Fruit fly (Drosophila melanogaster) S2 (cell line): Measurements from ENCODE around the gene roq.

Source experiments
- CG8478 ChIP-seq: fragments of >200 bp; optimal IDR thresholded peaks from 2 replicates; lab custom pipeline; 2018
- CTCF ChIP-seq, 2 experiments: fragments of >200 bp; optimal IDR thresholded peaks; 2 replicates each; lab custom pipeline; 2018

Gene roq

DNA sequence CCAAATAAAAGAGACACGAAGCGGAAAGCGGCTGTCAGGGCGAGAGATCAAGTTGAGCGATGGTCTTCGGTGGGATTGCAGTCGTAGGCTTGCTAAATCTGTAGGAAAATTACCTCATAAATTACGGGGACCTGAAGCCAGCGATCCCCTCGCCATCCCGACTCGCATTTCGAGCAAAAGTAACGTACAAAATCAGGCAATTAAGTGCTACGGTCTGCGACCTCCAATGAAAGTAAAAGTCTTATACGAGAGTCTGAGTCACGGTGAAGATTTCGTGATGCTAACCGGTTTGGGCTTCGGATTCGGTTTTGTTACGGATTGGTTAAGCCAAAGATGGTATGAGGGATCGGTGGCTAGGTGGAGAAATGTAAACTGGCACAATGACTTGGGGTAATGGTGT is 38.5 kb downstream of the roq start:
- no peak for TF ChIP-seq CTCF (optimal IDR thresholded peaks at IDR 0.05; lab: Kevin White, UChicago)
- TF ChIP-seq CG8478 (lab: Kevin White, UChicago): no peak

DNA sequence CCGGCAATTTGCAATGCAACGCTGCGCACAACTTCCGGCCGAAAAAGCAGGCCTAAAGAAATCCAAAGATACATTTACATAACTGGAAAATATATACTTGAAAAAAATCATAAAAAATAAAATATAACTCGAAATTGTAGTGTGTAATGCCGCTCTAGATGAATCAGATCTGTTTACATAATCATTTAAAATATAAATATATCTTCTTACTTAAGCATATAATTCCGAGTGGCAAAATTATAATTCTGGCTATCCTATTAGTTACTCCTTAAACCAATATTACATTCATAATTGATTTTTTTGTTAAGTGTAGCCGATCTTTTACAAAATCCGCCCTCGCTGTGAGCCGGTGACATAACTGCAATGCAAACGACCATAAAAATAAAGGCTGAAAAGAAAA is 38.9 kb downstream of the roq start:
- no peak for TF ChIP-seq CG8478 (lab: Kevin White, UChicago)
- TF ChIP-seq CTCF (optimal IDR thresholded peaks at IDR 0.05; lab: Kevin White, UChicago): no peak

DNA sequence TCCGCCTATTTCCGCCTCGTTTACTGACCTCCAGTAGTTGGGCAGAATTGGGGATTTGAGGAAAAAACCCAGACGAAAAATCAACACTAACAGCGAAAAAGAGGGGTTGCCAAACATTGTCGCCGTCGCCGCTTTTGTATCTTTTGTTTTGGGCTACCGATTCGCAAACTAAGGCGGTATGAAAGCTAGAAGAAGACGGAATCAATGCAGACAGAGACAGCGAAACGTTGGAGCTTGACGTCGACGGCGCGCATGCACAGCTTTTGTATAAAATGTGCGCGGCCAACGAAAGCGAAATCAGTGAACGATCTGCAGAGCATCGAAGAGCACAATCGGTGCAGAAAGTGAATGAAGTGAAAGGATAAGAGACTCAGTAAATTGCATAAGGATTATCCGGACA is 39.7 kb downstream of the roq start, which contains the start of gene CG4998:
CG4998 (plus strand) TSS at position 301 of the 400 bp plus-strand sequence.
- TF ChIP-seq CTCF (optimal IDR thresholded peaks at IDR 0.05; lab: Kevin White, UChicago) (no peak), CG8478 (lab: Kevin White, UChicago) (no peak)

DNA sequence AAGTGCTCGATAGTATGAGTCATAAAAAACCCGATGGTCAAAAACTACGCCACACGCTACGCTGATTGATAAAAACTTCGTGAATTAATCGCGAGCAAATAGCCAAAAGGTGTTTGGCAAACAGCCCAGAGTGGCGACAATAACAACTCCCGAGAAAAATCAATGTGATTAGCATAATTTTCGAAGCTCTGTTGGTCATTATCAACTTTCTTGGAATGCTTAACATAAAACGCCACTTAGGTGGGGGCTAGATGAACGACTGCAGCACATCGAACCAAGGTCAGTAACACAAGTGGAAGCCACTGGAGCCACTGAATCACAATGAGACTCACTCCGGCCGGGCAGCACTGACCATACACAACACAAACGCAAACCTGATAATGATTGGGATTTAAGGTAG is 40.6 kb downstream of the roq start:
- TF ChIP-seq CG8478 (lab: Kevin White, UChicago): no peak
- TF ChIP-seq CTCF (optimal IDR thresholded peaks at IDR 0.05; lab: Kevin White, UChicago): no peak

DNA sequence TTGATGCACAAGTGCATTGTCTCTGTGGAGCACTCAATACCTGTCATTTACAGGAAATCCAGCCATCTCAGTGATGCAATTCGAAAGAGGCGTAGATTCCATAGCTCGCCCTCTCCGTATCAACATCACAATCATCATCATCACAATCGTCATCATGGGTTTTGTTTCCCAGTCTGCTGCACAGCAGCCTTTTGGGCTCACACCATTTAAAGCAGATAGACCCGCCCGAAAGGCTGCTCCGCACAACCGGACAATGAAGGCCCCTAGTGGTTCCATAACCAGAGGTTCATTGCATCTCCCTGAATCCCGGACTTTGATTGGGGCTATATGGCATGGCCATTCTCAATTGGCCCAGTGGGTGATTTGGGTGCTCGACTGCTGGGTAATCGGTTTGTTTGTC is 43.5 kb downstream of the roq start:
- TF ChIP-seq CG8478 (lab: Kevin White, UChicago) (no peak), CTCF (optimal IDR thresholded peaks at IDR 0.05; lab: Kevin White, UChicago) (no peak)

DNA sequence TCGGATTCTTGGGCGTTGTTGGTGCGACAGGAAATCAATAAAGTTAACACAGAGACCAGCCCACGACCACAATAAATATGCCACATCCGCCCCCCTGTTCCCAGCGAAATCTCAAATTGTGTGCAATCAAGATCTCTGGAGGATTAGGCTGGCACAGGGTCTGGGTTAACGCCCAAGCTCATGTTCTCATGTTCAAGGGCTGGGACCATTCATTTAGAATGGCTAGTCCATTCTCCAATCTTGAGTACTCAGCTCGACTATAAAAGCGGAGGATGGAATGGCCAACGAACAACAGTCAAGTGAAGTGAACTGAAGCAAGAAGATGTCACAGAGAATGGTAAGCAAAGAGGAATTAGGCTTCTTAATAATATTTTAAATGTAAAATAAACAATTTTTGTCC is 45.4 kb downstream of the roq start, which contains the start of gene CG13056:
CG13056 (plus strand) TSS at position 301 of the 400 bp plus-strand sequence.
- TF ChIP-seq CG8478 (lab: Kevin White, UChicago): no peak
- no peak for TF ChIP-seq CTCF (optimal IDR thresholded peaks at IDR 0.05; lab: Kevin White, UChicago)

DNA sequence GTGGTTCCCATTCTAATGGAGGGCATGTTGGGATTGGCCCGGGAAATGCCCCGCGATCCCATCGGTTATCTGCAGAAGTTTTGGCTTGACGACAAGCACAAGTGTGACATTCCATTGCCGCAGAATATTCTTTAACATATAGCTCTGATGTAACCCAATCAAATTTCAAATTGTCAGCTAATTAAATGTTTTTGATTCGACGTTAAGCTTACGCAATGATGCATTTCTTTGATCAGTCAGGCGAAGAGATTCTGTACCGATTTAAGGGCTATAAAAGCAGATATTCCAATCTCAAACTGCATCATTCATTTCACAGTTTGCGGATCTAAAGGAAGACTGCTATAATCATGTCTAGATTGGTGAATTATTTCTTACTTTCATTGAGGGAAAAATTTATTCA is 46.7 kb downstream of the roq start, which contains the start of gene retinin:
retinin (plus strand) TSS at position 301 of the 400 bp plus-strand sequence.
- TF ChIP-seq CG8478 (lab: Kevin White, UChicago) (no peak), CTCF (optimal IDR thresholded peaks at IDR 0.05; lab: Kevin White, UChicago) (no peak)

DNA sequence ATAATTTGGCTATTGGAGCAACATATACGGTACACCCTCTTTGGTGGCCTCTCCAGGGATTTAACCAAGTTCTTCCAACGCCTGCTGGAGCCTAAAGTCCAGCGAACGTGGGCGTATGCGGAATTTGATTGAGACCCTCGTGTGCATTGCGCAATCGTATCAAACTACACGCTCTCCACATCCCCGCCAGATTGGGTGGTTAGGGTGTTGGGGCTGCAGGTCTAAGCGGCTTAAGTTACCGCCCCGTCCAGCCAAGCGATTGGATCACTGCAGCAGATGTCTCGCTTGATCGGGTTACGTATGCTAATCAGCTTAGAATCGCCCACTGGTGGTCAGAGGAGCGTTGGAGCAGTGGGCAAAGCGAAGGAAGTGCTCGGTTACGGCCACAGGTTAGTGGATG is 47.6 kb downstream of the roq start, which contains the start of gene CG33060:
CG33060 (plus strand) TSS at position 301 of the 400 bp plus-strand sequence.
- TF ChIP-seq CTCF (optimal IDR thresholded peaks at IDR 0.05; lab: Kevin White, UChicago) (no peak), CG8478 (lab: Kevin White, UChicago) (no peak)

DNA sequence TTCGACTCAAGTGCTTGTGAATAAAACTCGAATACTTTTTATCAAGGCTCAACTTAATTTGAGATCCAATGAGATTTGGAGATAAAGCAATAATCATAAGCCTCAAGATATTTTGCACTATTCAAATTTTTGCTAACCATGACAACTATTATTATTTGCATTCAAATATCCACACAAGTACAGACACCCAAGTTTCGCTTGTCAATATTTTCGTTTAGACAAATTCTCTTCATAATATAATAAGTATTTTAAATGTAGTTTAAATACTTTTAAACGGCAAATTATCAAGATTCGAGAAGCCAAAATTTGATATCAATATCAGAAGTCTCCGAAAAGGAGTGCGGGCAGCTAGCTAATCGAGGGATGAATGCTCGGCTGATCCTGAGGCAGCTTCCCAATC is 48.9 kb downstream of the roq start, which contains the start of gene CG33061:
CG33061 (plus strand) TSS at position 301 of the 400 bp plus-strand sequence.
- TF ChIP-seq CG8478 (lab: Kevin White, UChicago) (no peak), CTCF (optimal IDR thresholded peaks at IDR 0.05; lab: Kevin White, UChicago) (no peak)

DNA sequence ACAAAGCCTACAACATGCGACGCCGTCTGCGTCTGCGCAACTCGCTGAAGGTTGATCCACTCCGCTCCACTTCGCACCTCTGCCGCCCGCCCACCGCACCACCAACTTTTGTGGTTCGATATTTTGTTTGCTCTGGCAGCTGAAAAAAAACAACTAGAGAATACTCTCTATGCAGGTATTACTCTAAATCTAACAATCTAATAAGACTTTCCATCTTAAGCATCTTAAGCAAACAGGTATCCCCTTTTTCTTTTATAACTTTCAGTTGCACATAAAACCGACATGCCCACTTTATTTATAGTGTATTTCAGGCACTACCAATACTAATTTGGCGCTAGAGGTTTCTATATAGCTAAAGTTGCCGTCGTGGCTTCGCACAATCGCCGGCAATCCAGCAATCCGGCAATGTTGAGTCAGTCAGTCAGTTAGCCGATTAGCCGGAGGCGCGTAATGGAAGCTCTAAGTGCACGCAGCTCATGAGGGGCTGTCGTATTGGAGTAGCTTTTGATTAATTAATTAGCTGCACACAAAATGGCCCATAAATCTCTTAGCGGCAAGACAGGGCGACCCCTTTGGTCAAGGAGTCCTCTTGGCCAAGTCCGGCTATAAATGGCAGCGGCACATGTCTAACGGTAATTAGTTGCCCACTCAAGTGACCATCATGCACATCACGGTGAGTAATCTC is 50.0 kb downstream of the roq start, which contains the start of gene CG13058:
CG13058 (plus strand) TSS at position 635 of the 685 bp plus-strand sequence.
- TF ChIP-seq CG8478 (lab: Kevin White, UChicago): no peak
- TF ChIP-seq CTCF (optimal IDR thresholded peaks at IDR 0.05; lab: Kevin White, UChicago): no peak

DNA sequence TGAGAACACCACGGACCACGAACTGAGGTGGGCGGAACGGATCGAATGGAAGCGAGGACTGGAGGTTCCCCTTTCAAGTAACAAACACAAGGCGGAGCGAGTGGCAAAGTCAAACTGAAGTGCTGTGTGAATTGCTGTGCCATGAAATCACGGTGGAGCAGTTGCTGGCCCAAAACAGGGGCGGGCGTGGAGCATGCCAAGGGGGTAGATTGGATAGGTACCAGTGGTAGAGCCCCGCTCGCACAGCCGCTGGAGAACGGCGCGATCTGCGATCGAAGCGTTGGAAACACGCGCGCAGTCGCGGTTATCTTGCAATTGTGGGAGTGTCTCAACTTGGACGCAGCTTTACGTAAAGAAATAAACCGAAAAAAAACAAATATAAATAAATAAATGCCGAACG is 50.6 kb downstream of the roq start, which contains the start of gene CG13038:
CG13038 (minus strand) TSS at position 118 of the 400 bp plus-strand sequence.
- TF ChIP-seq CG8478 (lab: Kevin White, UChicago) (no peak), CTCF (optimal IDR thresholded peaks at IDR 0.05; lab: Kevin White, UChicago) (no peak)

DNA sequence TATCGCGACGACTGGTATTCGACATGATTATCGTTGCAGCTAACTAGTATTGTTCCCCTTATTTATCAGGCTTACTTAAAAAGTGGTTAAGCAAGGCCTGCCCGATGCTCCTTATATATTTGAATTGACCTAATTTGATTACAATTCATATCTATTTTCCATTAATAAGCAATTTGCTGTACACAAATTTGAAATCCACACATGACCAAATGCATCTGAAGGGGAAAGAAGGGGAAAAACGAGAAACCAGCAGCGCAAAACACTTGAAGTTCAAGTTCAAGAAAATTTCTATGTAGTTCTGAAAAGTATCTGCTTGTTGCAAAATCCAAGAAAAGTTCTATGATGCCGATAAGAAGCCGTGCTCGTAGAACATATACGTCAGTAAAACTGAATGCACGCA is 51.7 kb downstream of the roq start, which contains the start of the genes CG13040 and CG13039:
CG13040 (minus strand) TSS at position 101 of the 400 bp plus-strand sequence.
CG13039 (minus strand) TSS at position 106 of the 400 bp plus-strand sequence.
- TF ChIP-seq CTCF (optimal IDR thresholded peaks at IDR 0.05; lab: Kevin White, UChicago) (no peak), CG8478 (lab: Kevin White, UChicago) (no peak)

DNA sequence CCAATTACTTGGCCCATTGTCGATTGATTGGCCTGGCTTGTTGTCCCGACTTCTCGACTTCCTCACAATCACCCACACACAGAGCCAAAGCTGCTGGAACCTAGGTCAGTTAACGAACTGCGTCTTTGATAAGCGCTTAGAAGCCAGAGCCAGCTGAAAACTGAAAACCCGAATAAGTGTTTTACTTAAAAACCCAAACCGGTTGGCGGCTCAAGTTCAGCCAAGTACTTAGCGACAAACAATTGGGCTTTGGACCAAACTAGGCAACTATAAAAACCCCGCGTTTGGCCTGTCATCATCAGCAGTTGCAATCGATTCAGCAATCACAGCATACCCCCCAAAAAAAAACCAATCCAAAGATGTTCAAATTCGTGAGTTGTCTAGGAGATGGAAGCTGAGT is 55.0 kb downstream of the roq start, which contains the start of gene CG13059:
CG13059 (plus strand) TSS at position 301 of the 400 bp plus-strand sequence.
- TF ChIP-seq CG8478 (lab: Kevin White, UChicago) (no peak), CTCF (optimal IDR thresholded peaks at IDR 0.05; lab: Kevin White, UChicago) (no peak)

DNA sequence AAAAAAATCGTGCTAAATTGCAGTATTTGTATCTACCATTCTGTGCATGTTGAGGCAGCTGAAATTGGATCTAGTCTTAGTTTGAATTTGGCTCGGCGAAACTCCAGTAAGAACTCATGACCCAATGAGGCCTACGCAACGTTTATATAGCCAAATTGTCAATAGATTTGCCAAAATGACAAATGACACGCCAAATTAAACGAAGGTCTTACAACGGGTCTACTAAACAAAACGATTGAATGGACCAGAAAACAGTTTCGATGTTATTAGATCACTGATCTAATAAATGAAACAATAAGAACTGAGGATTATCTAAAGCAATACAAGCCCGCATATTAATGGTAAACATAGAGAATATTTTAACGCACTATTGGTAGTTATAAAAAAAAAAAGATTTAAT is 57.2 kb downstream of the roq start, which contains the start of gene CG42718:
CG42718 (minus strand) TSS at position 101 of the 400 bp plus-strand sequence.
- TF ChIP-seq CG8478 (lab: Kevin White, UChicago) (no peak), CTCF (optimal IDR thresholded peaks at IDR 0.05; lab: Kevin White, UChicago) (no peak)
